2 fruit fly cellular contexts compared by ENCODE assay signal in the genomic region with DNA sequence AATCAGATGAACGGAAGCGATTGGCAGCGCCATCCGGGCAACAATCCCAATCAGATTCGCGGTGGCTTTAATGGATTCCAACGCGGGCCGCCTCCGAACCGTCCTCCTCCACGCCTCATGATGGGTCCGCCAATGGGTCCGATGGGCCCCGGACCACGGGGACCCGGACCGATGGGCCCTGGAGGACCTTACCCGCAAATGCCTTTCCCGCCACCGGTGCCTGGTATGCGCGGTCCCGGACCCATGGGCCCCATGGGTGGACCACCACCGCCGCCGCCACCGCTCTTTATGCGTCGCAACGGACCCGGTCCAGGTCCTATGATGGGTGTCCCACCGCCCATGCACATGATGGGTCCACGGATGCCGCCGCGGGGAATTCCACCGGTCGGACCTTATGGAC.
TF ChIP-seq lines count a peak whose summit lies in the region.

No protein-coding gene starts in this region.

- TF ChIP-seq CTCF in whole organism, embryonic (GFP tag; optimal IDR thresholded peaks at IDR 0.05; lab: Kevin White, UChicago) = no peak

TF ChIP-seq in whole organism, embryonic, 481 proteins besides CTCF, POLR2A, EP300 and RAD21:
- no peak for TF ChIP-seq shn (GFP tag; optimal IDR thresholded peaks at IDR 0.05; lab: Kevin White, UChicago)
- TF ChIP-seq Hr39 (optimal IDR thresholded peaks at IDR 0.05; lab: Kevin White, UChicago) = peak; percentile 76

TF ChIP-seq in whole organism, wandering third instar larva, 38 proteins besides CTCF, POLR2A, EP300 and RAD21:
- TF ChIP-seq usp (GFP tag; optimal IDR thresholded peaks at IDR 0.05; lab: Kevin White, UChicago) (no peak), lola (GFP tag; optimal IDR thresholded peaks at IDR 0.05; lab: Kevin White, UChicago) (no peak), Dfd (GFP tag; optimal IDR thresholded peaks at IDR 0.05; lab: Kevin White, UChicago) (peak; percentile 99)
